Worm (Caenorhabditis elegans): ENCODE data around the gene clec-262.

DNA sequence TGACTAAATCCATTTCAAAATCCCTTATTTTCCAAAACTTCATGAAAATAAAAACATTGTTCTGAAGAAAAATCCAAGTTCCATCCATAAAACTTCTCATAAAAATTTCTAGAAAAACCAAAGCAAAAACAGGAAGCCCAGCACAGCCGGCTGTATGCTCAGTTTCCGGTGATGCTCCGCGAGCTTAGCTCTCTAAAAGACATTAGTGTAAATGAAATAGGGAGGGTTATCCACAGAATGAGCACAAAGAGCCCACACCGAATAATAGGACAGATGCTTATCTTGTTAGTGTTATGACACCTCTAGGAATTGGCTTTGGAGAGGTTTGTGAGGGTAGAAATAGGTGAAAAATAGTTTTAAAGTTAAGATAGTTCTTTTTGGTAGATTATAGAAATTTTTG, 26.4 kb downstream of the clec-262 start:
- TF ChIP-seq snpc-4 (GFP tag; optimal IDR thresholded peaks at IDR 0.05) (no peak), snpc-4 (tag; optimal IDR thresholded peaks at IDR 0.05) (no peak), lin-26 (GFP tag; IDR thresholded peaks at IDR 0.05) (no peak), rpc-1 (optimal IDR thresholded peaks at IDR 0.05) (no peak), rpc-1 (tag; optimal IDR thresholded peaks at IDR 0.05) (no peak), dpff-1 (tag; optimal IDR thresholded peaks at IDR 0.05) (no peak)
